Worm (Caenorhabditis elegans) whole organism, young adult: ENCODE results near the gene mrpl-42.

Experiments used
- F22D6.2 ChIP-seq: sonication (generic microtip); optimal IDR thresholded peaks from 2 replicates; lab custom pipeline; 2016; ENCODE audit warnings: mild to moderate bottlenecking, missing genetic modification characterization, missing compliant biosample characterization
- ccch-3 ChIP-seq: fragments of 200-800 bp; sonication (Bioruptor generic); optimal IDR thresholded peaks from 2 replicates; lab custom pipeline; 2018; ENCODE audit warnings: mild to moderate bottlenecking, missing genetic modification characterization, missing compliant biosample characterization
- fkh-3 ChIP-seq: sonication (generic microtip); optimal IDR thresholded peaks from 2 replicates; lab custom pipeline; 2016; ENCODE audit warnings: mild to moderate bottlenecking, missing genetic modification characterization, missing compliant biosample characterization
- gei-17 ChIP-seq: fragments of 200-800 bp; sonication (Bioruptor generic); optimal IDR thresholded peaks from 2 replicates; lab custom pipeline; 2018; ENCODE audit warnings: mild to moderate bottlenecking, missing genetic modification characterization, missing compliant biosample characterization
- mel-28 ChIP-seq: sonication (generic microtip); optimal IDR thresholded peaks from 2 replicates; lab custom pipeline; 2016; ENCODE audit warnings: borderline replicate concordance, mild to moderate bottlenecking, missing genetic modification characterization, missing compliant biosample characterization
- repo-1 ChIP-seq: sonication (generic microtip); optimal IDR thresholded peaks from 2 replicates; lab custom pipeline; 2017; ENCODE audit warnings: mild to moderate bottlenecking, missing genetic modification characterization, missing compliant biosample characterization

DNA sequence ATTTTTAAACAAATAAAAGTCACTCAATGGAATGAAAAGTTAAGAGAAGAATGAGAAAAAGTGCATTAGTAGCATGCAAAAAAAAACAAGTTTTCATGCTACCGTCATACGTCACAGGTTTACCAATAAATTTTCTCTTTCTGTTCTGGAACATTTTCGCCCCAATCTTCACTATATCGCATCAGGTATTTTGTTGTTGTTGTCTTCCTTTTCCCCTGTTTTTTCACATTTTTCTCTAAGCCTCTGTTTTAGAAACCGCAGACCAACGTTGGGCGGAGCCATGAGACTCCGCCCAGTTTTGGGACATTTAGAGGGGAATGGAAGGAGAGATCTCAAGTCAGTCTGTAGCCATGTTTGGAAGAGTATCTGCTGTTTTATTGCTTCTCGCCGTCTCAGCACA, 6.0 kb downstream of the mrpl-42 start, which contains the start of gene msa-1:
- no peak for TF ChIP-seq gei-17 (GFP tag; lab: Kevin White, UChicago)
- no peak for TF ChIP-seq repo-1 (tag; lab: Kevin White, UChicago)
- TF ChIP-seq ccch-3 (GFP tag; lab: Kevin White, UChicago): no peak
- TF ChIP-seq fkh-3 (tag; lab: Kevin White, UChicago): no peak
- TF ChIP-seq F22D6.2 (tag; lab: Kevin White, UChicago): no peak
- TF ChIP-seq mel-28: no peak
